Worm (Caenorhabditis elegans): ENCODE results near the gene str-20.

The str-20 gene

DNA sequence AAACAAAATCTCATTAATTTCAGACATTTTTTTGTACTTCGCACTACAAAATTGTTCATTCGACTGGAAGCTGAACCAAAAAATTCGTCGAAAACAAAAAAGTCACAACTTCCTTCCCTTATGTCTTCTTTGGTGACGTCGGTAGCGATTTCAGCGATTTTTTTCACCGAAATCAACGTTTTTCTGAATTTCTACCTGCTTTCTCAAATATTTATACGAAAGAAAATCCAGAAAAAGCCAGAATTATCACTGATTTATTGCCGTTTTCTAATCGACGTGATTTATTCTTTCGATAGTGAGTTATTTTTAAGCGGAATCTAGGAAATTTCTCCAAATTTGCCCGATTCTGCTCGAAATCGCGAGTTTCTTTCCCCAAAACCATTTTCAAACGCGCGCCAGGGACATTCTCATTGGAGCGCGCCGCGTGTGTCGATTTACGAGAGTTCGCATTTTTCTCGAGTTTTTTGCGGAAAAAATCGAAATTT, 18.6 kb downstream of the str-20 start, which contains the start of gene srbc-58 (continued):
- TF ChIP-seq vab-15 (tag; optimal IDR thresholded peaks at IDR 0.05) (no peak), grh-1 (GFP tag; IDR thresholded peaks at IDR 0.05) (no peak), lin-13 (GFP tag; optimal IDR thresholded peaks at IDR 0.05) (no peak), nhr-84 (tag; optimal IDR thresholded peaks at IDR 0.05) (no peak), nhr-12 (tag; optimal IDR thresholded peaks at IDR 0.05) (no peak), blmp-1 (tag; optimal IDR thresholded peaks at IDR 0.05) (no peak), unc-86 (tag; optimal IDR thresholded peaks at IDR 0.05) (no peak), ztf-11 (tag; optimal IDR thresholded peaks at IDR 0.05) (no peak), lin-35 (GFP tag; optimal IDR thresholded peaks at IDR 0.05) (peak in 1 of 2 experiments; percentile 63), fkh-10 (GFP tag; optimal IDR thresholded peaks at IDR 0.05) (no peak), fkh-4 (tag; optimal IDR thresholded peaks at IDR 0.05; ENCODE audit: borderline replicate concordance) (no peak), sptf-1 (tag; optimal IDR thresholded peaks at IDR 0.05) (no peak), nhr-77 (tag; optimal IDR thresholded peaks at IDR 0.05) (no peak), rnt-1 (tag; optimal IDR thresholded peaks at IDR 0.05) (no peak), jun-1 (tag; optimal IDR thresholded peaks at IDR 0.05) (no peak), tbx-2 (tag; optimal IDR thresholded peaks at IDR 0.05) (no peak), xbp-1 (tag; optimal IDR thresholded peaks at IDR 0.05) (peak; percentile 5), irx-1 (tag; optimal IDR thresholded peaks at IDR 0.05) (no peak), aha-1 (tag; optimal IDR thresholded peaks at IDR 0.05) (no peak), efl-1 (optimal IDR thresholded peaks at IDR 0.05) (peak in 1 of 2 experiments; percentile 70), efl-1 (GFP tag; optimal IDR thresholded peaks at IDR 0.05 in 1 of 2) (peak; percentile 61 to 93), nhr-28 (tag; optimal IDR thresholded peaks at IDR 0.05) (no peak), zag-1 (tag; optimal IDR thresholded peaks at IDR 0.05) (no peak)

DNA sequence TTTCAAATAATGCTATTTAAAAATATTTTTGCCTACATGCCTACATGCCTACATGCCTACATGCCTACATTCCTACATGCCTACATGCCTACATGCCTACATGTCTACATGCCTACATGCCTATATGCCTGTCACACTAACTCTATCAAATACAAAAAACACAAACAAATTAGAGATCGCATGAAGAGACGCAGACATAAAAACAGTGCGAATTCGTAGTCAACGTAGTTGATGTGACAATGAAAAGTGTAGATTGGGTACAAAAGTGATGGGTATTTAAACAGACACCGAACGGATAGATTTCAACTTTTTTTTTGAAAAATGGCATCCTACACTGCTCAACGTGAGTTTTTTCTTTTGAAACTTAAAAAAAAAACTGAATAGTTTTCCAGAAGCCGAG, 21.0 kb downstream of the str-20 start, which contains the start of gene R09E12.9:
Gene R09E12.9 (plus strand): TSS at position 316 of the 400 bp plus-strand sequence.
- TF ChIP-seq nhr-90 (tag; optimal IDR thresholded peaks at IDR 0.05; ENCODE audit: poor library complexity) (peak; percentile 29), dpl-1 (GFP tag; optimal IDR thresholded peaks at IDR 0.05) (peak in 2 of 3 experiments; percentile 24 to 26), nhr-237 (tag; optimal IDR thresholded peaks at IDR 0.05) (peak; percentile 42), C34B4.2 (tag; optimal IDR thresholded peaks at IDR 0.05) (no peak), elt-3 (tag; optimal IDR thresholded peaks at IDR 0.05) (peak in 1 of 6 experiments; percentile 27), nhr-19 (GFP tag; conservative IDR thresholded peaks at IDR 0.05) (peak; percentile 40), mdl-1 (tag; optimal IDR thresholded peaks at IDR 0.05) (no peak), egl-27 (tag; optimal IDR thresholded peaks at IDR 0.05) (no peak), nhr-76 (tag; optimal IDR thresholded peaks at IDR 0.05) (peak; percentile 15), snu-23 (GFP tag; optimal IDR thresholded peaks at IDR 0.05) (peak; percentile 63), efl-1 (optimal IDR thresholded peaks at IDR 0.05) (peak; percentile 37 to 39), efl-1 (GFP tag; optimal IDR thresholded peaks at IDR 0.05 in 1 of 2) (peak; percentile 28 to 90), C04F5.9 (tag; optimal IDR thresholded peaks at IDR 0.05) (no peak), nhr-20 (tag; optimal IDR thresholded peaks at IDR 0.05) (peak; percentile 69), jun-1 (tag; optimal IDR thresholded peaks at IDR 0.05) (no peak), tbx-2 (tag; optimal IDR thresholded peaks at IDR 0.05) (no peak), nhr-28 (tag; optimal IDR thresholded peaks at IDR 0.05) (peak; percentile 54), unc-98 (GFP tag; IDR thresholded peaks at IDR 0.05) (no peak), C16A3.4 (tag; optimal IDR thresholded peaks at IDR 0.05) (no peak), nhr-77 (tag; optimal IDR thresholded peaks at IDR 0.05) (peak; percentile 100), ces-1 (GFP tag; optimal IDR thresholded peaks at IDR 0.05) (no peak), blmp-1 (tag; optimal IDR thresholded peaks at IDR 0.05) (peak; percentile 36), nhr-71 (tag; optimal IDR thresholded peaks at IDR 0.05) (peak; percentile 45), nhr-85 (tag) (peak; percentile 55), lin-35 (GFP tag; optimal IDR thresholded peaks at IDR 0.05) (peak; percentile 6 to 57), swsn-7 (tag; optimal IDR thresholded peaks at IDR 0.05) (peak; percentile 10)
